Fruit fly (Drosophila melanogaster): ENCODE data around the gene CG17726.
A peak's percentile ranks its signal among the peaks of the same experiment; 100 is the strongest.

Gene CG17726

DNA sequence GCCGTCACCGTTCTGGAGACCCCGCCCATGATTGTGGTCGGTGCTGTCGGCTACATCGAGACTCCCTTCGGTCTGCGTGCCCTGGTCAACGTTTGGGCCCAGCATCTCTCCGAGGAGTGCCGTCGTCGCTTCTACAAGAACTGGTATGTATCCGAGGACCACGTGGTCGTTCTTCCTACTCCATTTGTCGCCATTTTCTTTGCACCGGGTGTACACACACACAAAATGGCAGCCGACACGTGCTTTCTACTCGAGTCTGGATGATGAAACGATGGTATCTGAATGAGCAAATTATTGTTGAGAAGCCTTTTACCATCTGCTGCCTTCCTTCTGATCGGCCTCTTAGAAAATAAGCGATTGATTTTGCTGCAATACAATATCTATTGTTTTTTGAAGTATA, 4.0 kb upstream of the CG17726 start:
- TF ChIP-seq yki (optimal IDR thresholded peaks at IDR 0.05) (no peak), tap (tag; optimal IDR thresholded peaks at IDR 0.05) (no peak), croc (GFP tag; conservative IDR thresholded peaks at IDR 0.05) (no peak), CG9876 (GFP tag; optimal IDR thresholded peaks at IDR 0.05) (no peak), row (GFP tag; IDR thresholded peaks at IDR 0.05) (no peak), onecut (GFP tag; IDR thresholded peaks at IDR 0.05) (no peak), CG1024 (GFP tag; IDR thresholded peaks at IDR 0.05) (no peak), aop (GFP tag; IDR thresholded peaks at IDR 0.05) (no peak), CG31441 (GFP tag; IDR thresholded peaks at IDR 0.05) (no peak), CG17568 (GFP tag; optimal IDR thresholded peaks at IDR 0.05) (no peak), CG4360 (GFP tag; IDR thresholded peaks at IDR 0.05) (peak; percentile 12; the same call in 1 of the 2 replicates), CG9727 (GFP tag; optimal IDR thresholded peaks at IDR 0.05) (no peak), Vsx1 (GFP tag; optimal IDR thresholded peaks at IDR 0.05) (no peak), pzg (GFP tag; optimal IDR thresholded peaks at IDR 0.05) (no peak), Fer1 (GFP tag; optimal IDR thresholded peaks at IDR 0.05) (no peak), h (optimal IDR thresholded peaks at IDR 0.05) (no peak), Ets65A (GFP tag) (no peak), sr (GFP tag; IDR thresholded peaks at IDR 0.05) (no peak), Sin3A (optimal IDR thresholded peaks at IDR 0.05) (no peak), CG32767 (GFP tag; IDR thresholded peaks at IDR 0.05) (peak; percentile 56; the same call in 1 of the 2 replicates), bcd (GFP tag; optimal IDR thresholded peaks at IDR 0.05) (no peak), twi (tag; optimal IDR thresholded peaks at IDR 0.05) (peak; percentile 17), CG4282 (GFP tag; optimal IDR thresholded peaks at IDR 0.05) (no peak), peb (GFP tag; IDR thresholded peaks at IDR 0.05) (no peak), CrebB (tag; optimal IDR thresholded peaks at IDR 0.05) (no peak), CG18764 (GFP tag; optimal IDR thresholded peaks at IDR 0.05) (no peak), Bteb2 (GFP tag; optimal IDR thresholded peaks at IDR 0.05) (no peak), dysf (GFP tag; IDR thresholded peaks at IDR 0.05) (no peak), CG15073 (GFP tag; optimal IDR thresholded peaks at IDR 0.05) (no peak), dm (GFP tag; optimal IDR thresholded peaks at IDR 0.05) (peak; percentile 50), sens (GFP tag) (no peak), lbe (GFP tag; optimal IDR thresholded peaks at IDR 0.05) (no peak), CG31224 (GFP tag; IDR thresholded peaks at IDR 0.05) (no peak), CG6175 (GFP tag; IDR thresholded peaks at IDR 0.05) (no peak), br (optimal IDR thresholded peaks at IDR 0.05) (no peak), CG2116 (GFP tag; optimal IDR thresholded peaks at IDR 0.05) (no peak), Dp (GFP tag; optimal IDR thresholded peaks at IDR 0.05) (no peak), BEAF-32 (GFP tag; optimal IDR thresholded peaks at IDR 0.05) (no peak), HLH3B (GFP tag; IDR thresholded peaks at IDR 0.05) (no peak), phol (tag; optimal IDR thresholded peaks at IDR 0.05) (peak; percentile 92), NC2β (GFP tag; optimal IDR thresholded peaks at IDR 0.05) (no peak)

DNA sequence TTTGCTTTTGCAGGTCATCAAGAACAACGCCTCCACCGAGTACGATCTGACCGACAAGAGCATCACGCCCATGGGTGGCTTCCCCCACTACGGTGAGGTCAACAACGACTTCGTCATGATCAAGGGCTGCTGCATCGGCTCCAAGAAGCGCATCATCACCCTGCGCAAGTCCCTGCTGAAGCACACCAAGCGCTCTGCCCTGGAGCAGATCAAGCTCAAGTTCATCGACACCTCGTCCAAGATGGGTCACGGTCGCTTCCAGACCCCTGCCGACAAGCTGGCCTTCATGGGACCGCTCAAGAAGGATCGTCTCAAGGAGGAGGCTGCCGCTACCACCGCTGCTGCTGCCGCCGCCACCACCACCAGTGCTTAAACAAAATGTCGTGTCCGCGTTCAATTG, 2.1 kb upstream of the CG17726 start:
- peak; percentile 59 for TF ChIP-seq Med (GFP tag)
- peak; percentile 91 for TF ChIP-seq Ets65A (GFP tag)
- TF ChIP-seq CG30403 (GFP tag; optimal IDR thresholded peaks at IDR 0.05) = no peak
- TF ChIP-seq Bgb (GFP tag; IDR thresholded peaks at IDR 0.05; ENCODE audit: partially characterized antibody) = 0 out of 2 replicates have a peak, but pooled peaks have one; percentile 35

DNA sequence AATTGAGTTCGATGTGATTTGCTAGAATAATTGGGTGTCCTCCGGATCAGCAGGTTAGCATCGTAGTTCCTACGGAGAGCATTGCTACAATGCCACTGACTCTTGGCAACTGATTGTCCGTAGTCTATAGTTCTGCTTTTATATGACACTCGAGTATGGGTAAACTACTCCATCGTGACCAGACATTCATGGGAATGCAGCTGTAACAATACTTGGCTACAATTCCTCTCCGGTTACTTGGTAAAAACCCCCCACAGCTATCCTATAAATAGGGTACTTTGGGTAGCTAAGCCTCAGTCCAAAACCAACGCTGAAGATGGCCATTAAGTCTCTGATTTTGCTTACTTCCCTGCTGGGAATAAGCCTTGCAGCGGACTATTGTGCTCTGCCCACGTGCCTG, 1.3 kb upstream of the CG17726 start, which contains the start of gene scpr-C:
Gene scpr-C (plus strand): TSS at position 301 of the 400 bp plus-strand sequence.
- TF ChIP-seq sob (GFP tag; IDR thresholded peaks at IDR 0.05) (peak; percentile 14; the same call in 1 of the 2 replicates), CG42726 (GFP tag; IDR thresholded peaks at IDR 0.05; ENCODE audit: partially characterized antibody) (0 out of 2 replicates have a peak, but pooled peaks have one; percentile 17), chm (GFP tag; IDR thresholded peaks at IDR 0.05) (peak; percentile 41; the same call in 1 of the 2 replicates), Hr39 (optimal IDR thresholded peaks at IDR 0.05) (no peak), CG16779 (GFP tag; IDR thresholded peaks at IDR 0.05) (0 out of 2 replicates have a peak, but pooled peaks have one; percentile 13), Med (GFP tag) (peak; percentile 76), fd102C (GFP tag; optimal IDR thresholded peaks at IDR 0.05) (no peak)

All from whole organism, embryonic.